Worm (Caenorhabditis elegans) whole organism, L4/young adult: ENCODE results near the gene col-103.
A peak's percentile ranks its signal among the peaks of the same experiment; 100 is the strongest.

Experiments
- W03F9.2 ChIP-seq: fragments of 150-350 bp; optimal IDR thresholded peaks from 2 replicates; lab custom pipeline; 2014; ENCODE audit warnings: missing biosample characterization, missing genetic modification characterization
- dao-5 ChIP-seq: sonication (generic microtip); optimal IDR thresholded peaks from 2 replicates; lab custom pipeline; 2016; ENCODE audit warnings: missing genotype, missing genetic modification characterization, moderate library complexity, missing compliant biosample characterization
- him-1 ChIP-seq: sonication (generic microtip); optimal IDR thresholded peaks from 2 replicates; lab custom pipeline; 2016; ENCODE audit warnings: missing genotype, missing genetic modification reagents, missing genetic modification characterization, missing compliant biosample characterization

The col-103 gene

DNA sequence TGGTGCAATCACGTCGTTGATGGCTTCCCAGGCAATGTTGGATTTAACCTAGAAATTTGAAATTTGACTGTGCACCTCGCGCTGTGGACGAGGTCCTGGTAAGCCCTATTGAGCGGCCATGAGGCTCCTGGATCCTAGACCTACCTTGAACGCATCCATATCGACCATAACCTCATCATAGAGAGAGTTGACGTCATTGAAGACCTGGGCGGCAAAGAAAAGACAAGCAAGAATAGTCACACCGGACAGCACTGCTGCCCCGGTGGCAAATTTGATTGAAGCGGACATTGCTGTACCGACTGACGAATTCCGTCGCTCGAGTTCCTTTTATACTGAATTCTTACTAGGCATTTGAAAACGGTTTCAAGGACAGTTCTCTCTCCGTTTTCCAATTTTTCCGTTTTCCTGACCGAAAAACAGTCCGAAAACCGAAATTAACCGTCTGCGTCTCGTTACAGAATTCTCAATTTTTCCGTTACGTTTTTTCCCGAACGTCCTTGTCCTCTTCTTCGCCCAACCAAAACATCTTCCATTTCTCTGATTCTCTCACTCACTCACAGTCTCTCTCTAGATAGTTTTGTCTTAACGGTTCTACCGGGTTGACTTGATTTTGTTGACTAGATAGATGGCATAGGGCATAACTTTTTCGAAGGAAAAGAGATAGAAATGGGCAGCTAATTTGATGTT, at the start of gene col-103:
Gene col-103 (minus strand): TSS at position 302 of the 687 bp plus-strand sequence.
- no peak for TF ChIP-seq him-1 (tag; lab: Kevin White, UChicago)
- TF ChIP-seq dao-5 (tag; lab: Kevin White, UChicago) = no peak
- TF ChIP-seq W03F9.2 = no peak

DNA sequence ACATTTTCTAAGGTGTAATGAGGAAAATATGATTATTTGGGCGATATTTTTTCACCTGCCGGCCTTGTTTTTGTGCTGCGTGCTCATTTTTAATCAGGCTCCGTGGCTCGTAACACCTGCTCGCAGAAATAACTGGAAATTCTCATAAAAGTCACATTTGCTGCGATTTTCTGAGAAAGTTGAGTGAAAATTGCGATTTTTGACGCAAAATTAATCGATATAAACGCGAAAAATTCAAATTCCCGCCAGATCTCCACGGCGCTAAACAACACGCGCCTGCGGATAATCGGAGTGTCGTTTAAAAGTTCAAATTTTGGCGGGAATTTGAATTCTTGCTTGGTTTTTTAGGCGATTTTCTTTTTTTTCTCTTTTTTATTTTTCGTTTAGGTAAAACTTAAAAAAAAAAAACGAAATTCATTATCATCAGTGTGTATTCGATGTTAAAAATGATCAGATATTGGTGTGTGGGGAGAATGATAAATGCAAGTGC, 43.6 kb upstream of the col-103 start, which contains the start of gene Y55F3BL.6:
Gene Y55F3BL.6 (minus strand): TSS at position 51 of the 490 bp plus-strand sequence.
- TF ChIP-seq W03F9.2 (no peak), him-1 (tag; lab: Kevin White, UChicago) (no peak), dao-5 (tag; lab: Kevin White, UChicago) (no peak)

DNA sequence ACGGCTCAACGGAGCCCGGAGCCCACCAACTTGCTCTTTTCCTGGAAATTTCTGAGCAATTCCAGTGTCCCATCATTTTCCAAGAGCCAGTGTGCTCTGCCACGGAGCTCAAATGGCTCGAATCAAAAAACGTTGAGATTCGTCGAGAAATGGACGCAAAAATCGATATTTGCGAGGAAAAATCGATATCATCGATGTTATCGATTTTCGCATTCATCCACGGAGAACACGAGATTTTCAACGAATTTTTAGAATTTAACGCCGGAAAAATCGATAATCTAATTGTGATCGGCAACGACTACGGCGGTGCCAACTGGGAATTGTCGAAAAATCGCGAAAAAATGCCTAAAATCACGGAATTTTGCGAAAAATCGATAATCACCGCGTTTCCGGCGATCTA, 42.2 kb upstream of the col-103 start:
- TF ChIP-seq him-1 (tag; lab: Kevin White, UChicago) (no peak), W03F9.2 (no peak), dao-5 (tag; lab: Kevin White, UChicago) (no peak)

DNA sequence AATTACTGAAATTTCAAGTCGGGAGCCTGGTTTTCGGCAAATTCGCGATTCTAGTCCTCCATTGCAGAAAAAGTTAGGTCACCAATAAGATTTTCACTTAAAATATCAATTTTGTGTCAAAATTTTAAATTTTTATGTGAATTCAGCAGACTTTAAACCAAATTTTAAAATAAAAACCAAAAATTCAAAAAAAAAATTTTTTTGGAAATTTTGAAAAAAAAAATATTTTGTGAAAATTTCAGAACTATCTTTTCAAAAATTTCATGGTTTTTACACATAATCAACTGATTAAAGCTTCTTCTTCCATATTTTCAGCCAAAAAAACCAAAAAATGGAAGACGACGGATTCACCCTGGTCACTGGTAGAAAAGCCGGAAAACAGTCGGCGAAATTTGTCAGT, 41.3 kb upstream of the col-103 start, which contains the start of gene Y55F3BL.4:
Gene Y55F3BL.4 (plus strand): TSS at position 301 of the 400 bp plus-strand sequence.
- no peak for TF ChIP-seq W03F9.2
- TF ChIP-seq him-1 (tag; lab: Kevin White, UChicago) = no peak
- TF ChIP-seq dao-5 (tag; lab: Kevin White, UChicago) = no peak

DNA sequence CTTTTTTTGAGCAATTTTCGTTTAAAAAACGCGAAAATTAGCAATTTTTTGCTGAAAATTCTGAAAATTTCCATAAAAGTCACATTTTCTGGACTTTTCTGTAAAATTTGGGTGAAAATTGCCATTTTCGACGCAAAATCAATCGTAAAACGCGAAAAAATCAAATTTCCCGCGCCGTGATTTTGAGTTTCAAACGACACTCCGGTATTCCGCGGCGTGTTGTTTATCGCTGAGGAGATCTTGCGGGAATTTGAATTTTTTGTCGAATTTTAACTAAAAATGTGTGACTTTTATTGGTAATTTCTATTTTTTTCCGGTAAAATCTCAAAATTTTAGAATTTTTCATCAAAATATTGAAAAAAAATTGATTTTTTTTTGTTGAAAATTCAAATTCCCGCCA, 37.7 kb upstream of the col-103 start:
- TF ChIP-seq him-1 (tag; lab: Kevin White, UChicago) (no peak), dao-5 (tag; lab: Kevin White, UChicago) (no peak), W03F9.2 (no peak)

DNA sequence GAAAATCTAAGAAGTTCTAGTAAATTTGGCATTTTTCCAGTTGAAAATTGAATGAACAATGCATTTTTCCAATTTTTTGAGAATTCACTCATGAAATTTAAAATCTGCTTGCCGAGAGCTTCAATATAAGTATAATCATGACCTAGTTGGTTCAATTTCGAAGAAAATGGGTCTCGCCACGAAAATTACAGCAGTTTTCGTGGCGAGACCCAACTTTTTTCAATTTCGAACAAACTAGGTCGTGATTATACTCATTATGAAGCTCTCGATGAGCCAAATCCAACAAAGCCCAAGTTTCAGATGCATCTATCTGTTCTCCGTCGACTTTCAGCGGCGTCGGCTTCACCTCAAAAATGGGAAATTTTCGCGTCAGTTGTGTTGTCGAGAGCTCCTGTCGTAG, 37.0 kb upstream of the col-103 start, which contains the start of gene mrpl-46:
Gene mrpl-46 (plus strand): TSS at position 301 of the 400 bp plus-strand sequence.
- TF ChIP-seq W03F9.2 (no peak), him-1 (tag; lab: Kevin White, UChicago) (no peak), dao-5 (tag; lab: Kevin White, UChicago) (no peak)

DNA sequence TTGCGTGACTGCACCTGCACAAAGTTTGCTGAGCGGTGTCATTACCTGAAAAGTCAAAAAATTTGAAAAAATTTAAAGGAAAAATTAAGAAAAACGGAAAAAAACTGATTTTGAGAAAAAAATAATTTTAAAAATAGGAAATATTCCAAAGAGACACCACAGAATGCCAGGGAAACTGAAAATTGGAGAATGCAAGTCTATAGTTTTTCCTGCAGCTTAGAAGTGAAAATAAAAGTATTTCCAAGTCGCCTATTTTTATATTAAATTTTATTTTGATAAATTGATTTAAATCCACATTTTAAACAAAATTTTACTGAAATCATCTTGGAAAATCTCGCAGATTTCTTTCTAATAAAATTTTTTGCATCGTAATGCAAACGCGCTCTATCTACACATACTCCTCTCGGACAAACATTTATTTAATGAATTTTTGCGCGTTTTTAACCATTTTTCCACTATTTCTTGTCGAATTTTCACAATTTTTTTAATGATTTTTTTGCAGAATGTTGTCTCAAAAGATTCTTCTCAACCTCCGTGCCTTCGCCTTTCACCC, 33.1 kb upstream of the col-103 start, which contains the start of the genes F56B3.11 and ech-5:
Gene F56B3.11 (minus strand): TSS at position 51 of the 553 bp plus-strand sequence.
Gene ech-5 (plus strand): TSS at position 503 of the 553 bp plus-strand sequence.
- no peak for TF ChIP-seq dao-5 (tag; lab: Kevin White, UChicago)
- peak; percentile 80 for TF ChIP-seq W03F9.2
- peak; percentile 6 for TF ChIP-seq him-1 (tag; lab: Kevin White, UChicago)

DNA sequence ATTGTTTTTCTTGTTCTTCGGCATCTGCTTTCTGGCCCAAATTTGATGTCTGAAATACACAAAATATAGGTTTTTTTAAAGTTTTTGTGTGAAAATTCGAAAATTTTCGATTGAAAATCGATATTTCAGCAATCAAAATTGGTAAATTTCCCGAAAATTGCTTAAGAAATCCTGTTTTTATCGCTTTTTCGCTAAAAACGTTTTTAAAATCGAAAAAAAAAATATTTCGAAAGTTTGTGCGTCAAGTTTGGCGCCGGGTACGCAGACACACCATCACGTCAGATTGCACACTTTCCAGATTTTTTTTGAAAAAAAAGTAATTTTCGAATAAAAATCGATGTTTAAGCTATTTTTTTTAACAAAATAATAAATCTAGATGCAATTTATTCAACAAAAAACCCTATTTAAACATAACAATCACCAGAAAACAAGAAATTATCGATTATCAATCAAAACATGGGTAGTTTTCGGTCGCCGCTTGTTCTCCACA, 31.9 kb upstream of the col-103 start, which contains the start of gene skr-18:
Gene skr-18 (minus strand): TSS at position 51 of the 490 bp plus-strand sequence.
- no peak for TF ChIP-seq W03F9.2
- no peak for TF ChIP-seq him-1 (tag; lab: Kevin White, UChicago)
- TF ChIP-seq dao-5 (tag; lab: Kevin White, UChicago) = no peak

DNA sequence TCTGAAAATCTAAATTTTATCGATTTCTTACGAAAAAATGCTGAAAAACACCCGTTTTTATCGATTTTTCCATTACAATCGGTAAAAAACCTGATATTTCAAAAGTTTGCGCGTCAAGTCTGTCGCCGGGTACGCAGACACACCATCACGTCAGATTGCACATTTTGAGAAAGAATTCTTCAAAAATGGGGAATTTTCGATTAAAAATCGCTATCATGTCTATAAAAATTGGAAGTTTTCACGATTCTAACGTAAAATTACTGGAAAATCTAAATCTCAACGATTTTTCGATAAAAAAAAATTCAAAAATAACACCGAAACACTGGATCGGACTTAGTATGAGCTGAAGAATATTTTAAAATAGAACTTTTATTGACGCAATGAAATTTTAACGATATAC, 30.8 kb upstream of the col-103 start, which contains the start of gene F56B3.4:
Gene F56B3.4 (minus strand): TSS at position 1 of the 400 bp plus-strand sequence.
- TF ChIP-seq dao-5 (tag; lab: Kevin White, UChicago) (no peak), him-1 (tag; lab: Kevin White, UChicago) (no peak), W03F9.2 (no peak)

DNA sequence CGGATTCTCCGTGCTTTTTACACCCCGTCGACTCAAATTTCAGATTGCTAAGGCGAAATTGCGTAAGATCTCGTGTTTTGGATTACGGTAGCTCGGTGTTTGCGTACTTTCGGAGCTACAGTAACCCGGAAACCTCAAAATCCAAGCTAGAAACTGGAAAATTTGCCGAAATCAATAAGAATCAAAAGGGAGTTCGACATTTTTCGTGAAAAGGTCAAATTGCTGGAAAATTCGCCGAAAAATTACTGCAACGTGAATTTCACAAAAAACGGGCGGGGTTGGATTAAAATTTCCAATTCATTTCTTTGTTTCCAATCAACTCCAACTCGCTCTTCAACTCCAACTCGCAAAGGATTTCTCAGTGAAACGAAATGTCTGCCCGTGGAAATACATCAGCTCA, 24.3 kb upstream of the col-103 start, which contains the start of gene F56B3.6:
Gene F56B3.6 (plus strand): TSS at position 301 of the 400 bp plus-strand sequence.
- TF ChIP-seq him-1 (tag; lab: Kevin White, UChicago) = no peak
- no peak for TF ChIP-seq W03F9.2
- TF ChIP-seq dao-5 (tag; lab: Kevin White, UChicago) = no peak

DNA sequence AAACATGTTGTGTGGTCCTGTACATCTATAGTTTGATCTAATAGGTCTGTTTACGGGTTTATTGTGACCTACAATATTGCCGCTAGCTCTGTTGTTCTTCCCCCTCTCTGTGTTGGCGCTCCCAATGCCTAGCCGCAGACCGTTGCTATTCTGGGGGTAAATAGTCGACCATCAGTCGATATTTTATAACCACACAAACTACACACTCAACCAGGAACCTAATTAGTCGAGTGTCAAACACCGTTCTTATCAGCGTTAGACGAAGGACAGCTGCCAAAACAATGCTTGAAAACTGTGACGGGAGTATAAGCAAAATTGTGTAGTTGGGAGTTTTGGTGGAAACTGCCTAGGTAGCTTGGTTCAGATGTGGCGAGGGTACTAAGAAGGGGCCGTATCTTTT, 18.9 kb upstream of the col-103 start:
- TF ChIP-seq dao-5 (tag; lab: Kevin White, UChicago) = no peak
- TF ChIP-seq W03F9.2 = no peak
- TF ChIP-seq him-1 (tag; lab: Kevin White, UChicago) = no peak

DNA sequence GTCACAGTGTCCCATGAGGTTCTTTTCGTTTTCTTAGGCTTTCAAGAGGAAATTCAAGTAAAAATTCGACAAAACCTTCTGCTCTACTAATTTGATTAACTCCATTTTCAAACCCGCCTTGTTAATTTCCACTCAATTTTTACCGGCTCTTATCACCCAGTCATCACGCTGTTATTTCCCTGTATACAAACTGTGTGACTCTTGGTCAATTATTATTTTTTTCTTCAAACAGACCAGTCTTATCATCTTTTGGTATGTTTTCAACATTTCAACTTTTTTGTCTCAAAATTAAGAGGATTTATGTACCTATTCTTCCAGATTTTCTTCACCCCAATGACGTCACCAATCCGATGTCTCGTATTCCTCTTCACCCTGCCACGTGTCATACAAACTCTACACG, 15.0 kb upstream of the col-103 start, which contains the start of gene ugt-52:
Gene ugt-52 (plus strand): TSS at position 301 of the 400 bp plus-strand sequence.
- TF ChIP-seq him-1 (tag; lab: Kevin White, UChicago) = no peak

DNA sequence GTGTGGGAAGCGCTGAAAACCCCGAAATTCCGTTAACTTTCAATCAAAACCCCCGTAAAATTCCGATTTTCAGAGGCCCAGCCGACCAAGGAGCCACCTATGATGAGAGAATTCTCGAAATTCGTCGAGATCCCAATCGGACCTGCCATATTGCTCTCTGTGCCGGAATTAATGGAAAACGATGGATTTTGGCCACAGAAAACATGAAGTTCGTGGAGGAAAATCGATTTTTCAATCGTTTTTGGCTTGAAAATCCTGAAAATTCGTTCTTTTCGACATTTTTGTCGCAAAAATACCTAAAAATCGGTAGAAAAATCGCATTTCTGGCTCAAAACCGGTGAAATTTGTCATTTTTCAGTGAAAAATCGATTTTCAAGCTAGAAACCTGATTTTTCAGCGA, 10.1 kb upstream of the col-103 start:
- no peak for TF ChIP-seq him-1 (tag; lab: Kevin White, UChicago)
- TF ChIP-seq dao-5 (tag; lab: Kevin White, UChicago) = no peak
- no peak for TF ChIP-seq W03F9.2

DNA sequence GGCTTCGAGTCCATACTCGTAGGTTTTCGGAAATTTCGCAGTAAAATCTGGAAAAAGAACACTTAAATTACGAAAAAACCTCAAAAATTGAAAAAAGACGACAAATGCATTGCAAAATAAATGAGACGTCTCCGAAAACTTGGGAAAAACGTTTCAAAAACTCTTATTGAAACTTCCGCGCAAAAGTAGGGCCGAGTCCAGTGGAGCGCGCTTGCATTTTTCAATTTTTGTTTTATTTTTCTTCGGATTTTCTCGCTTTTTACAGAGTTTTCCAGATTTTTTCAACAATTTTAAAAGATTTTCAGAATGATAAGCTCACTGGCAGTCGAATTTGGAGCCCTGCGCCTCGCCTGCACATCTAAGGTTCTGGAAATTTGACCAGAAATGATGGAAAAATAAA, 9.5 kb upstream of the col-103 start, which contains the start of gene mrpl-2:
Gene mrpl-2 (plus strand): TSS at position 307 of the 400 bp plus-strand sequence.
- no peak for TF ChIP-seq W03F9.2
